Worm (Caenorhabditis elegans): ENCODE measurements around the gene R02F11.3.
A peak's percentile ranks its signal among the peaks of the same experiment; 100 is the strongest.

The R02F11.3 gene

ce11 chrV:4790368-4790767 lies 15.4 kb downstream of the R02F11.3 start, which contains the start of gene R02F11.12:
R02F11.12 (plus strand) TSS chrV:4790668.
- TF ChIP-seq nhr-20 (tag; optimal IDR thresholded peaks at IDR 0.05) (no peak), fkh-10 (GFP tag; optimal IDR thresholded peaks at IDR 0.05) (no peak), C04F5.9 (tag; optimal IDR thresholded peaks at IDR 0.05) (no peak), aha-1 (tag; optimal IDR thresholded peaks at IDR 0.05) (no peak), dpl-1 (GFP tag; optimal IDR thresholded peaks at IDR 0.05) (no peak), sox-4 (tag; optimal IDR thresholded peaks at IDR 0.05) (no peak), nhr-11 (tag; optimal IDR thresholded peaks at IDR 0.05) (no peak), swsn-7 (tag; optimal IDR thresholded peaks at IDR 0.05) (no peak), sptf-1 (tag; optimal IDR thresholded peaks at IDR 0.05) (no peak), lsy-2 (tag; optimal IDR thresholded peaks at IDR 0.05) (no peak), sup-37 (GFP tag; optimal IDR thresholded peaks at IDR 0.05) (no peak), unc-62 (GFP tag; optimal IDR thresholded peaks at IDR 0.05) (no peak), pqm-1 (tag; optimal IDR thresholded peaks at IDR 0.05) (no peak), mep-1 (tag; optimal IDR thresholded peaks at IDR 0.05) (no peak)

- TF ChIP-seq elt-3 (tag; optimal IDR thresholded peaks at IDR 0.05) = no peak
- no peak for TF ChIP-seq snu-23 (GFP tag; optimal IDR thresholded peaks at IDR 0.05)
- TF ChIP-seq nhr-11 (tag; optimal IDR thresholded peaks at IDR 0.05) = no peak
- no peak for TF ChIP-seq ceh-82 (tag; optimal IDR thresholded peaks at IDR 0.05)
- TF ChIP-seq grh-1 (GFP tag; IDR thresholded peaks at IDR 0.05) = no peak
- TF ChIP-seq sptf-1 (tag; optimal IDR thresholded peaks at IDR 0.05) = no peak
- no peak for TF ChIP-seq nhr-47 (tag; optimal IDR thresholded peaks at IDR 0.05)
- TF ChIP-seq pax-3 (tag; optimal IDR thresholded peaks at IDR 0.05) = no peak
- TF ChIP-seq C04F5.9 (tag; optimal IDR thresholded peaks at IDR 0.05) = no peak
- TF ChIP-seq hpl-2 (GFP tag; optimal IDR thresholded peaks at IDR 0.05) = no peak
- TF ChIP-seq lin-14 (GFP tag; optimal IDR thresholded peaks at IDR 0.05) = no peak
- TF ChIP-seq lir-3 (tag; optimal IDR thresholded peaks at IDR 0.05; ENCODE audit: poor library complexity) = no peak
Measured at ce11 chrV:4788823-4789222, 16.9 kb downstream of the R02F11.3 start, which contains the start of gene R02F11.10. R02F11.10 (plus strand) TSS chrV:4789123.

- TF ChIP-seq efl-1 (optimal IDR thresholded peaks at IDR 0.05) = no peak
- peak in 1 of 2 experiments; percentile 87 for TF ChIP-seq efl-1 (GFP tag; optimal IDR thresholded peaks at IDR 0.05 in 1 of 2)
- no peak for TF ChIP-seq unc-62 (GFP tag; optimal IDR thresholded peaks at IDR 0.05)
Measured at ce11 chrV:4787836-4788235, 17.9 kb downstream of the R02F11.3 start.

ce11 chrV:4787166-4787565 lies 18.6 kb downstream of the R02F11.3 start, which contains the start of gene R02F11.9:
R02F11.9 (plus strand) TSS chrV:4787466.
- TF ChIP-seq nhr-77 (tag; optimal IDR thresholded peaks at IDR 0.05) = no peak
- no peak for TF ChIP-seq fkh-8 (tag; optimal IDR thresholded peaks at IDR 0.05)
- TF ChIP-seq nhr-12 (tag; optimal IDR thresholded peaks at IDR 0.05) = no peak
- TF ChIP-seq zag-1 (tag; optimal IDR thresholded peaks at IDR 0.05) = no peak
- no peak for TF ChIP-seq rnt-1 (tag; optimal IDR thresholded peaks at IDR 0.05)
- no peak for TF ChIP-seq hpl-2 (GFP tag; optimal IDR thresholded peaks at IDR 0.05)
- no peak for TF ChIP-seq elt-2 (tag; optimal IDR thresholded peaks at IDR 0.05)
- no peak for TF ChIP-seq ets-5 (GFP tag; IDR thresholded peaks at IDR 0.05)
- no peak for TF ChIP-seq lin-13 (GFP tag; optimal IDR thresholded peaks at IDR 0.05)
- TF ChIP-seq lir-3 (tag; optimal IDR thresholded peaks at IDR 0.05; ENCODE audit: poor library complexity) = no peak
- no peak for TF ChIP-seq snu-23 (GFP tag; optimal IDR thresholded peaks at IDR 0.05)
- TF ChIP-seq unc-98 (GFP tag; IDR thresholded peaks at IDR 0.05) = no peak
- no peak for TF ChIP-seq nhr-11 (tag; optimal IDR thresholded peaks at IDR 0.05)
- TF ChIP-seq nhr-71 (tag; optimal IDR thresholded peaks at IDR 0.05) = no peak
- TF ChIP-seq nhr-237 (tag; optimal IDR thresholded peaks at IDR 0.05) = no peak
- TF ChIP-seq pag-3 (tag; optimal IDR thresholded peaks at IDR 0.05; ENCODE audit: borderline replicate concordance, insufficient read depth) = no peak
- TF ChIP-seq efl-3 (GFP tag; optimal IDR thresholded peaks at IDR 0.05) = no peak
